Worm (Caenorhabditis elegans): ENCODE data around the gene srbc-43.

DNA sequence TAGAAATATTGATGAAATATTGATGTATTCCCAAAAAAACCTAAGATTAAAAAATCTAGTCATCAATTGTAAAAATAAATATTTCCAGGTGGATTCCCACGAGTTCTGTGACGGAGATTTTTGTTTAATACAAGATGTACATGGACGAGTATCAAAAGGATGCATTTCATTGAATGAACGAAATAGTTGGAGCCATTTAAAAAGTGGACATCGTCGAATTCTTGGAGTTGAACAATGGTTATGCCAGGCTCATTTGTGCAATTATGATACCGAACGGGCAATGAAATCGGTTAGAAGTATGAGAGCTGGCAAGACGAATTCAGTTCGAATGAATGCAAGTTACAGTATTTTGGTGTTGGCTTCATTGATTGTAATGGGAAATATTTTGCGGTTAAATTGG is 40.8 kb downstream of the srbc-43 start:
- TF ChIP-seq nhr-11 (tag; optimal IDR thresholded peaks at IDR 0.05), result no peak
- TF ChIP-seq unc-55 (GFP tag; optimal IDR thresholded peaks at IDR 0.05), result no peak
- no peak for TF ChIP-seq ama-1 (optimal IDR thresholded peaks at IDR 0.05)
- TF ChIP-seq zag-1 (tag; optimal IDR thresholded peaks at IDR 0.05), result no peak
- no peak for TF ChIP-seq peb-1 (tag; optimal IDR thresholded peaks at IDR 0.05)
- no peak for TF ChIP-seq elt-1 (tag; optimal IDR thresholded peaks at IDR 0.05)
- TF ChIP-seq F13H6.1 (tag; optimal IDR thresholded peaks at IDR 0.05), result no peak
- no peak for TF ChIP-seq nhr-129 (tag; optimal IDR thresholded peaks at IDR 0.05)
- TF ChIP-seq nhr-77 (tag; optimal IDR thresholded peaks at IDR 0.05), result no peak
- no peak for TF ChIP-seq snpc-4 (tag; optimal IDR thresholded peaks at IDR 0.05)
- no peak for TF ChIP-seq lsy-2 (tag; optimal IDR thresholded peaks at IDR 0.05)
- TF ChIP-seq mbf-1 (tag; optimal IDR thresholded peaks at IDR 0.05), result no peak
- TF ChIP-seq sma-3 (GFP tag; optimal IDR thresholded peaks at IDR 0.05), result no peak
- no peak for TF ChIP-seq skn-1 (tag; optimal IDR thresholded peaks at IDR 0.05)
